In genomic region chrX:1517519-1517918, ce11 we compare ENCODE assay signal across 6 worm cellular contexts.
TF ChIP-seq lines count a peak whose summit lies in the region.

No protein-coding gene starts in this region.

TF ChIP-seq in whole organism, L3 larva, 47 proteins besides CTCF, POLR2A, EP300 and RAD21 (continues in another document):
- no peak for TF ChIP-seq lin-15B (tag; optimal IDR thresholded peaks at IDR 0.05; lab: Kevin White, UChicago)
- no peak for TF ChIP-seq egl-27 (tag; optimal IDR thresholded peaks at IDR 0.05; lab: Kevin White, UChicago)
- TF ChIP-seq lin-39 (tag; optimal IDR thresholded peaks at IDR 0.05; lab: Kevin White, UChicago) = no peak
- no peak for TF ChIP-seq ZK546.5 (tag; optimal IDR thresholded peaks at IDR 0.05; lab: Kevin White, UChicago)
- TF ChIP-seq hmg-11 (tag; optimal IDR thresholded peaks at IDR 0.05; lab: Kevin White, UChicago) = peak; percentile 3
- TF ChIP-seq fkh-2 (tag; optimal IDR thresholded peaks at IDR 0.05; lab: Kevin White, UChicago) = no peak
- TF ChIP-seq ceh-9 (tag; optimal IDR thresholded peaks at IDR 0.05; lab: Kevin White, UChicago) = no peak
- TF ChIP-seq snpc-4 (tag; optimal IDR thresholded peaks at IDR 0.05; lab: Kevin White, UChicago) = no peak
- TF ChIP-seq nhr-76 (tag; optimal IDR thresholded peaks at IDR 0.05; lab: Kevin White, UChicago) = no peak
- no peak for TF ChIP-seq pha-4 (tag; optimal IDR thresholded peaks at IDR 0.05; lab: Kevin White, UChicago)
- no peak for TF ChIP-seq tbx-2 (tag; optimal IDR thresholded peaks at IDR 0.05; lab: Kevin White, UChicago)
- TF ChIP-seq nhr-23 (tag; optimal IDR thresholded peaks at IDR 0.05; lab: Kevin White, UChicago) = peak; percentile 1
- no peak for TF ChIP-seq jun-1 (tag; optimal IDR thresholded peaks at IDR 0.05; lab: Kevin White, UChicago)
- no peak for TF ChIP-seq nhr-25 (tag; optimal IDR thresholded peaks at IDR 0.05; lab: Kevin White, UChicago)
- no peak for TF ChIP-seq ama-1 (optimal IDR thresholded peaks at IDR 0.05; lab: Kevin White, UChicago)
- TF ChIP-seq elt-1 (tag; optimal IDR thresholded peaks at IDR 0.05; lab: Kevin White, UChicago) = no peak

TF ChIP-seq in whole organism, L4 larva, 104 proteins besides CTCF, POLR2A, EP300 and RAD21:
- TF ChIP-seq pqm-1 (tag; optimal IDR thresholded peaks at IDR 0.05; lab: Kevin White, UChicago) = no peak
- TF ChIP-seq aha-1 (tag; lab: Kevin White, UChicago) = peak; percentile 94
- peak; percentile 40; the same call in 1 of the 2 replicates for TF ChIP-seq set-16 (GFP tag; IDR thresholded peaks at IDR 0.05; lab: Robert Waterston, UW)
- no peak for TF ChIP-seq nhr-11 (tag; optimal IDR thresholded peaks at IDR 0.05; lab: Kevin White, UChicago)

TF ChIP-seq in whole organism, late embryonic, 69 proteins besides CTCF, POLR2A, EP300 and RAD21 (continues in another document):
- TF ChIP-seq pha-2 (tag; optimal IDR thresholded peaks at IDR 0.05; lab: Kevin White, UChicago) = peak; percentile 37
- TF ChIP-seq ttx-3 (tag; optimal IDR thresholded peaks at IDR 0.05; lab: Kevin White, UChicago) = no peak
- TF ChIP-seq ceh-31 (tag; optimal IDR thresholded peaks at IDR 0.05; lab: Kevin White, UChicago) = no peak
- no peak for TF ChIP-seq nfya-1 (tag; optimal IDR thresholded peaks at IDR 0.05; lab: Kevin White, UChicago)
- TF ChIP-seq unc-86 (tag; optimal IDR thresholded peaks at IDR 0.05; lab: Kevin White, UChicago) = no peak
- no peak for TF ChIP-seq pqm-1 (tag; optimal IDR thresholded peaks at IDR 0.05; lab: Kevin White, UChicago)
- no peak for TF ChIP-seq ceh-24 (tag; optimal IDR thresholded peaks at IDR 0.05; lab: Kevin White, UChicago)
- TF ChIP-seq nhr-11 (tag; optimal IDR thresholded peaks at IDR 0.05; lab: Kevin White, UChicago) = no peak
- TF ChIP-seq ceh-48 (tag; optimal IDR thresholded peaks at IDR 0.05; lab: Kevin White, UChicago) = no peak
- TF ChIP-seq fkh-10 (GFP tag; optimal IDR thresholded peaks at IDR 0.05; lab: Kevin White, UChicago) = no peak
- no peak for TF ChIP-seq C38D4.7 (GFP tag; optimal IDR thresholded peaks at IDR 0.05; lab: Kevin White, UChicago)
- peak; percentile 48 for TF ChIP-seq hlh-6 (tag; optimal IDR thresholded peaks at IDR 0.05; lab: Kevin White, UChicago)
- peak; percentile 2 for TF ChIP-seq ceh-18 (tag; optimal IDR thresholded peaks at IDR 0.05; lab: Kevin White, UChicago)
- no peak for TF ChIP-seq K09A11.1 (tag; optimal IDR thresholded peaks at IDR 0.05; lab: Kevin White, UChicago; ENCODE audit: insufficient read depth)
- no peak for TF ChIP-seq unc-42 (tag; optimal IDR thresholded peaks at IDR 0.05; lab: Kevin White, UChicago)
- TF ChIP-seq ceh-45 (GFP tag; IDR thresholded peaks at IDR 0.05; lab: Robert Waterston, UW) = no peak
- TF ChIP-seq rnt-1 (tag; optimal IDR thresholded peaks at IDR 0.05; lab: Kevin White, UChicago) = no peak
- TF ChIP-seq ceh-22 (tag; optimal IDR thresholded peaks at IDR 0.05; lab: Kevin White, UChicago) = no peak
- no peak for TF ChIP-seq pat-9 (tag; optimal IDR thresholded peaks at IDR 0.05; lab: Kevin White, UChicago)
- no peak for TF ChIP-seq sox-4 (tag; optimal IDR thresholded peaks at IDR 0.05; lab: Kevin White, UChicago)

TF ChIP-seq in whole organism, midembryonic, 9 proteins besides CTCF, POLR2A, EP300 and RAD21:
- TF ChIP-seq ztf-29 (GFP tag; IDR thresholded peaks at IDR 0.05; lab: Robert Waterston, UW) (no peak), T22C8.4 (GFP tag; IDR thresholded peaks at IDR 0.05; lab: Robert Waterston, UW) (no peak), flt-1 (GFP tag; IDR thresholded peaks at IDR 0.05; lab: Robert Waterston, UW) (0 out of 2 replicates have a peak, but pooled peaks have one; percentile 45), klf-2 (GFP tag; conservative IDR thresholded peaks at IDR 0.05; lab: Robert Waterston, UW) (no peak)

TF ChIP-seq in whole organism, mixed stage, embryonic, 35 proteins besides CTCF, POLR2A, EP300 and RAD21:
- no peak for TF ChIP-seq sptf-1 (tag; optimal IDR thresholded peaks at IDR 0.05; lab: Kevin White, UChicago)
- TF ChIP-seq unc-120 (tag; optimal IDR thresholded peaks at IDR 0.05; lab: Kevin White, UChicago; ENCODE audit: poor library complexity, severe bottlenecking) = peak; percentile 4

TF ChIP-seq in whole organism, young adult, 124 proteins besides CTCF, POLR2A, EP300 and RAD21:
- TF ChIP-seq lin-26 (GFP tag; IDR thresholded peaks at IDR 0.05; lab: Robert Waterston, UW) (no peak), Y79H2A.3 (GFP tag; conservative IDR thresholded peaks at IDR 0.05; lab: Robert Waterston, UW) (no peak), ztf-25 (GFP tag; IDR thresholded peaks at IDR 0.05; lab: Robert Waterston, UW) (no peak), zfh-2 (GFP tag; conservative IDR thresholded peaks at IDR 0.05; lab: Robert Waterston, UW) (peak; percentile 53; the same call in 1 of the 2 replicates)
TF ChIP-seq in whole organism, young adult: peak in this region for 1.
